Fruit fly (Drosophila melanogaster) Kc167 (cell line): ENCODE data around the gene CG7824.

ENCODE experiments used
- Myc ChIP-seq: fragments of >200 bp; optimal IDR thresholded peaks from 2 replicates; lab custom pipeline; 2017; ENCODE audit warnings: missing external identifiers
- Sin3A ChIP-seq: fragments of >200 bp; optimal IDR thresholded peaks from 2 replicates; lab custom pipeline; 2018; ENCODE audit warnings: missing external identifiers
- h ChIP-seq: fragments of >200 bp; optimal IDR thresholded peaks from 3 replicates; lab custom pipeline; 2018; ENCODE audit warnings: missing external identifiers
- insv ChIP-seq: fragments of >200 bp; optimal IDR thresholded peaks from 3 replicates; lab custom pipeline; 2018; ENCODE audit warnings: missing external identifiers

DNA sequence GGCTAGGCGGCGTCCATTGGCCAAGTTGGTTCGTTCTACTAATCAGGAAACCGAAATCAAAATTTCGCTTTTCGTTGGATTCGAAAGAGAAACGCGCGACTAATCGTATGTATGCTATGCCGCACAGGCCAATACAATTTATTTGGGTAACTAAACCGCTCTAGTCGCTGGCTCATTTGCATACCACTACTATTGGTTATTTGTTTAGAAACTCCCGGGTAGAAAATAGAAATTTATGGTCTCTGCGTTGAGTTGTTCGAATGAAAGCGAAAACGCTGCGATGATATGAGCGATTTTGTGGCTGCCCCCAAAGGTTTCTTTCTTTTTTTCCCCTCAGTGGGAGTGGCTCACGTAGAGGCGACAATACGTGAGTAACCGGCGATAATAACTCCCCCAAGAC lies 34.3 kb upstream of the CG7824 start:
- TF ChIP-seq Sin3A (lab: Kevin White, UChicago) (no peak), h (lab: Kevin White, UChicago) (no peak), insv (lab: Kevin White, UChicago) (no peak), Myc (lab: Kevin White, UChicago) (no peak)
